Worm (Caenorhabditis elegans) whole organism, mixed stage, embryonic: ENCODE results near the gene dnc-3.
A peak's percentile ranks its signal among the peaks of the same experiment; 100 is the strongest.

Experiments used
- M03D4.4 ChIP-seq: sonication (generic microtip); optimal IDR thresholded peaks from 2 replicates; lab custom pipeline; 2017; ENCODE audit warnings: mild to moderate bottlenecking, missing genetic modification characterization, missing compliant biosample characterization
- bed-3 ChIP-seq: fragments of 200-800 bp; sonication (Bioruptor generic); optimal IDR thresholded peaks from 3 replicates; lab custom pipeline; 2018; ENCODE audit warnings: mild to moderate bottlenecking, missing genetic modification characterization, moderate library complexity, missing compliant biosample characterization
- blmp-1 ChIP-seq: fragments of 150-350 bp; optimal IDR thresholded peaks from 2 replicates; lab custom pipeline; 2014; ENCODE audit warnings: missing biosample characterization, missing genetic modification characterization
- ceh-39 ChIP-seq: fragments of 150-350 bp; optimal IDR thresholded peaks from 2 replicates; lab custom pipeline; 2014; ENCODE audit warnings: missing biosample characterization, missing genetic modification characterization
- ceh-43 ChIP-seq: fragments of 200-800 bp; sonication (Bioruptor generic); optimal IDR thresholded peaks from 2 replicates; lab custom pipeline; 2018; ENCODE audit warnings: mild to moderate bottlenecking, missing genetic modification characterization, moderate library complexity, missing compliant biosample characterization
- ceh-83 ChIP-seq: fragments of 200-800 bp; sonication (Bioruptor generic); optimal IDR thresholded peaks from 2 replicates; lab custom pipeline; 2018; ENCODE audit warnings: mild to moderate bottlenecking, missing genetic modification characterization, missing compliant biosample characterization
- ces-1 ChIP-seq: fragments of 150-350 bp; optimal IDR thresholded peaks from 2 replicates; lab custom pipeline; 2014; ENCODE audit warnings: missing biosample characterization, missing genetic modification reagents, missing genetic modification characterization
- cnd-1 ChIP-seq: fragments of 200-800 bp; sonication (Bioruptor generic); optimal IDR thresholded peaks from 2 replicates; lab custom pipeline; 2018; ENCODE audit warnings: mild to moderate bottlenecking, missing genetic modification characterization, missing compliant biosample characterization
- drap-1 ChIP-seq: fragments of 200-800 bp; sonication (Bioruptor generic); optimal IDR thresholded peaks from 3 replicates; lab custom pipeline; 2018; ENCODE audit warnings: mild to moderate bottlenecking, missing genetic modification characterization, missing compliant biosample characterization
- elt-1 ChIP-seq: sonication (generic microtip); optimal IDR thresholded peaks from 2 replicates; lab custom pipeline; 2017; ENCODE audit warnings: missing genetic modification characterization, mild to moderate bottlenecking, missing compliant biosample characterization, antibody characterized with exemption, moderate library complexity, borderline replicate concordance; ENCODE audit not compliant: insufficient read depth
- elt-3 ChIP-seq: fragments of 150-350 bp; optimal IDR thresholded peaks from 2 replicates; lab custom pipeline; 2014; ENCODE audit warnings: missing biosample characterization, missing genetic modification characterization
- flh-1 ChIP-seq: fragments of 200-800 bp; sonication (Bioruptor generic); optimal IDR thresholded peaks from 2 replicates; lab custom pipeline; 2018; ENCODE audit warnings: mild to moderate bottlenecking, missing genetic modification characterization, moderate library complexity, missing compliant biosample characterization
- ham-2 ChIP-seq: fragments of 200-800 bp; sonication (Bioruptor generic); optimal IDR thresholded peaks from 2 replicates; lab custom pipeline; 2018; ENCODE audit warnings: mild to moderate bottlenecking, missing genetic modification characterization, missing compliant biosample characterization
- hlh-1 ChIP-seq: fragments of 150-350 bp; optimal IDR thresholded peaks from 2 replicates; lab custom pipeline; 2014; ENCODE audit warnings: missing biosample characterization, missing genetic modification reagents, missing genetic modification characterization
- lin-13 ChIP-seq: fragments of 150-350 bp; optimal IDR thresholded peaks from 2 replicates; lab custom pipeline; 2014; ENCODE audit warnings: missing biosample characterization, missing genetic modification characterization
- lin-32 ChIP-seq: fragments of 200-800 bp; sonication (Bioruptor generic); optimal IDR thresholded peaks from 2 replicates; lab custom pipeline; 2018; ENCODE audit warnings: mild to moderate bottlenecking, missing genetic modification characterization, missing compliant biosample characterization
- lsy-2 ChIP-seq: fragments of 150-350 bp; optimal IDR thresholded peaks from 2 replicates; lab custom pipeline; 2014; ENCODE audit warnings: missing biosample characterization, missing genetic modification characterization
- mab-5 ChIP-seq: fragments of 150-350 bp; optimal IDR thresholded peaks from 2 replicates; lab custom pipeline; 2014; ENCODE audit warnings: missing biosample characterization, missing genetic modification characterization
- mep-1 ChIP-seq: fragments of 150-350 bp; optimal IDR thresholded peaks from 2 replicates; lab custom pipeline; 2017; ENCODE audit warnings: missing biosample characterization, missing genetic modification reagents, missing genetic modification characterization, inconsistent platforms
- mls-2 ChIP-seq: sonication (generic microtip); optimal IDR thresholded peaks from 2 replicates; lab custom pipeline; 2016; ENCODE audit warnings: mild to moderate bottlenecking, missing genetic modification characterization, moderate library complexity, missing compliant biosample characterization
- nhr-12 ChIP-seq: fragments of 150-350 bp; optimal IDR thresholded peaks from 2 replicates; lab custom pipeline; 2014; ENCODE audit warnings: missing biosample characterization, missing genetic modification characterization
- nhr-2 ChIP-seq: fragments of 150-350 bp; optimal IDR thresholded peaks from 2 replicates; lab custom pipeline; 2014; ENCODE audit warnings: missing biosample characterization, missing genetic modification characterization
- nhr-237 ChIP-seq: fragments of 150-350 bp; optimal IDR thresholded peaks from 2 replicates; lab custom pipeline; 2014; ENCODE audit warnings: missing biosample characterization, missing genetic modification characterization
- nhr-28 ChIP-seq: fragments of 150-350 bp; optimal IDR thresholded peaks from 2 replicates; lab custom pipeline; 2014; ENCODE audit warnings: missing biosample characterization, missing genetic modification characterization
- nhr-76 ChIP-seq: sonication (generic microtip); optimal IDR thresholded peaks from 2 replicates; lab custom pipeline; 2017; ENCODE audit warnings: missing biosample characterization, missing genetic modification characterization
- pha-4 ChIP-seq: fragments of 150-350 bp; optimal IDR thresholded peaks from 2 replicates; lab custom pipeline; 2018; ENCODE audit warnings: missing biosample characterization, missing genetic modification reagents, missing genetic modification characterization
- sem-2 ChIP-seq: fragments of 200-800 bp; sonication (Bioruptor generic); optimal IDR thresholded peaks from 2 replicates; lab custom pipeline; 2018; ENCODE audit warnings: mild to moderate bottlenecking, missing genetic modification characterization, missing compliant biosample characterization
- snpc-4 ChIP-seq: fragments of 150-350 bp; optimal IDR thresholded peaks from 2 replicates; lab custom pipeline; 2014; ENCODE audit warnings: missing biosample characterization, missing genetic modification characterization
- sptf-1 ChIP-seq: sonication (generic microtip); optimal IDR thresholded peaks from 2 replicates; lab custom pipeline; 2017; ENCODE audit warnings: mild to moderate bottlenecking, missing genetic modification characterization, moderate library complexity, missing compliant biosample characterization
- tbx-8 ChIP-seq: fragments of 200-800 bp; sonication (Bioruptor generic); optimal IDR thresholded peaks from 2 replicates; lab custom pipeline; 2018; ENCODE audit warnings: mild to moderate bottlenecking, missing genetic modification characterization, moderate library complexity, missing compliant biosample characterization
- unc-120 ChIP-seq: sonication (generic microtip); optimal IDR thresholded peaks from 2 replicates; lab custom pipeline; 2017; ENCODE audit warnings: missing genetic modification characterization, missing compliant biosample characterization; ENCODE audit not compliant: poor library complexity, severe bottlenecking
- unc-39 ChIP-seq: fragments of 150-350 bp; optimal IDR thresholded peaks from 2 replicates; lab custom pipeline; 2014; ENCODE audit warnings: missing biosample characterization, missing genetic modification characterization
- unc-62 ChIP-seq: fragments of 150-350 bp; optimal IDR thresholded peaks from 2 replicates; lab custom pipeline; 2014; ENCODE audit warnings: missing biosample characterization, missing genetic modification reagents, missing genetic modification characterization
- zip-8 ChIP-seq: fragments of 150-350 bp; optimal IDR thresholded peaks from 2 replicates; lab custom pipeline; 2014; ENCODE audit warnings: missing biosample characterization, missing genetic modification characterization
- ztf-11 ChIP-seq: fragments of 150-350 bp; optimal IDR thresholded peaks from 2 replicates; lab custom pipeline; 2014; ENCODE audit warnings: missing biosample characterization, missing genetic modification characterization

Gene dnc-3

ce11 chrII:3518961-3519544 lies 34.5 kb upstream of the dnc-3 start, which contains the start of gene clec-126 (continued):
- TF ChIP-seq sptf-1: peak; percentile 91
- peak; percentile 49 for TF ChIP-seq tbx-8
- no peak for TF ChIP-seq pha-4 (tag; lab: Kevin White, UChicago)
- TF ChIP-seq M03D4.4: peak; percentile 75
- peak; percentile 48 for TF ChIP-seq ztf-11 (tag; lab: Kevin White, UChicago)
- peak; percentile 43 for TF ChIP-seq lin-13 (tag; lab: Kevin White, UChicago)
- no peak for TF ChIP-seq nhr-12 (tag; lab: Kevin White, UChicago)
- no peak for TF ChIP-seq snpc-4

ce11 chrII:3520988-3521850 lies 32.3 kb upstream of the dnc-3 start, which contains the start of gene W09G10.9:
W09G10.9 (plus strand) TSS chrII:3521800.
- TF ChIP-seq nhr-76 (tag; lab: Kevin White, UChicago) (no peak), lsy-2 (peak; percentile 34), tbx-8 (peak; percentile 51), nhr-12 (tag; lab: Kevin White, UChicago) (no peak), ceh-83 (GFP tag; lab: Kevin White, UChicago) (peak; percentile 91), ceh-39 (tag; lab: Kevin White, UChicago) (no peak), mab-5 (tag; lab: Kevin White, UChicago) (no peak), elt-3 (no peak), nhr-2 (no peak), unc-62 (GFP tag; lab: Kevin White, UChicago) (no peak), sptf-1 (peak; percentile 94), flh-1 (peak; percentile 48), ceh-43 (peak; percentile 79), unc-120 (tag; lab: Kevin White, UChicago) (peak; percentile 70), drap-1 (GFP tag; lab: Kevin White, UChicago) (peak; percentile 85), snpc-4 (no peak), mep-1 (tag; lab: Kevin White, UChicago) (peak; percentile 30), sem-2 (GFP tag; lab: Kevin White, UChicago) (peak; percentile 70), bed-3 (GFP tag; lab: Kevin White, UChicago) (peak; percentile 70), pha-4 (tag; lab: Kevin White, UChicago) (no peak), elt-1 (tag; lab: Kevin White, UChicago) (no peak), unc-39 (tag; lab: Kevin White, UChicago) (no peak), nhr-237 (tag; lab: Kevin White, UChicago) (peak; percentile 41), hlh-1 (tag; lab: Kevin White, UChicago) (peak; percentile 50), zip-8 (tag; lab: Kevin White, UChicago) (no peak), blmp-1 (tag; lab: Kevin White, UChicago) (no peak), cnd-1 (tag; lab: Kevin White, UChicago) (peak; percentile 85), nhr-28 (tag; lab: Kevin White, UChicago) (peak; percentile 1), lin-32 (GFP tag; lab: Kevin White, UChicago) (peak; percentile 72), ham-2 (GFP tag; lab: Kevin White, UChicago) (peak; percentile 80), ztf-11 (tag; lab: Kevin White, UChicago) (peak; percentile 33), ces-1 (GFP tag; lab: Kevin White, UChicago) (peak; percentile 29), lin-13 (tag; lab: Kevin White, UChicago) (peak; percentile 28), mls-2 (tag; lab: Kevin White, UChicago) (peak; percentile 91), M03D4.4 (peak; percentile 89)

DNA sequence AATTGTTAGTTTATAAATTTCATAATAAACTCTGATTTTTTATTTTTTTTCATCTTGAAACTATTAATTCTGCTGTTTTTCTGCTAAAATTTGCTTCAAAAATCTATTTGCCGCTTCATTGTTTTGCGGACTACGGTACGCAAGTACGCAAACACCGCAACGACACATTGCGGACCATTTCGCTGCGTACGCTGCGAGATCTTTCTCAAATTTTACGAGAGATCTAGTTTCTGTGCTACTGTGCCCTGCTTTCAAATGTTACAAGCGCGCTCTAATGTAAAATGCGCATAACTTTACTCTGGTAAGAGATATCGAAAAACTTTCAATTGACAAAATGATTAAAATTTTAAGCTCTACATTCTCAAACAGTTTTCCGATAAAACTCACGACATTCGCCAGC lies 30.0 kb upstream of the dnc-3 start:
- TF ChIP-seq nhr-237 (tag; lab: Kevin White, UChicago) (peak; percentile 64), mep-1 (tag; lab: Kevin White, UChicago) (peak; percentile 70), ces-1 (GFP tag; lab: Kevin White, UChicago) (peak; percentile 21), lsy-2 (peak; percentile 93), ham-2 (GFP tag; lab: Kevin White, UChicago) (peak; percentile 20)
